Fruit fly (Drosophila melanogaster): ENCODE results near the gene CG1105.

The CG1105 gene

DNA sequence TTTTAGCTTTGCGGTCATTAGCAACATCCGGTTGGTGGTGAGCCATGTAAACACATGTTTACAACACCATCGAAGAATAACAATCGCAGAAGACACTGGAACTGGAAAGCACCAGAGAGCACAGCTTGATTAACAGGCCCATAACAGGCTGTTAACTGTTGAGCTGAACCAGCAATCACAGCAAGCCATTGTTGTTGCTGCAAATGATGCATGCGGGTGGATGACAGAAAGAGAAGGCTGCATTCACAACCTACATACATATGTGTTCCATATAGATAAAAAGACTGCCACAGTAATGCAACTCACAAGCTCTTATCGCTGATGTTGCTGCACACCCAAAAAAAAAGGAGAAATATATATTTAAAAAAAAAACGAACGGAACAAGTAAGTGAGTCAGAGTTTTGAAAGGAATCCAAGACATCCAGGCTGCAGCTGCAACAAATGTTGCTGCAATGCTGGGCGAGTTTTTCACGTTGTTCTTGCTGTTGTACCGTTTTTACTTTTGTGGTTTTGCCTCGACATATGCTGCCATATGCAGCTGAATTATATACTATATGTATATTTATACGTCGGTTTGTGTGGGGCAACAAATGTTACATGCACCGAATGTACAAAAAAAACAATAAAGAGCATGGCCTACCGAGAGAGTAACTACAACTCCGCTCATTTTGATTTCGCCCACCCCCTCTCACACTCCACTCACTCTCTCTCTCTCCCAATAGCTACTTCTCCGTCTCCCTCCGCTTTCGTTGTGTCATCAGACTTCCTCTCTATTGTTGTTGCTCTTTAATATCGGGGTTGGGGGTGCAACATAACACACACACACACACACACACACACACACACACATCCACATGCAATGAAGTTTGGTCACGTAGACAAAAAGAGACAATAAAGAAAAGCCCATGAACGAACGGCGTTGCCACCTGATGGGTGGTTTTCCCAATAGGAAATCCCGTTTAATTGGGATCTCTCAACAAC, 36.2 kb upstream of the CG1105 start (continued):
- TF ChIP-seq bbx (GFP tag; IDR thresholded peaks at IDR 0.05; ENCODE audit: partially characterized antibody) (0 out of 2 replicates have a peak, but pooled peaks have one; percentile 37), abd-A (tag; optimal IDR thresholded peaks at IDR 0.05) (peak; percentile 84), CoRest (tag; optimal IDR thresholded peaks at IDR 0.05) (no peak), CG7987 (GFP tag; optimal IDR thresholded peaks at IDR 0.05) (peak; percentile 46), CG16779 (GFP tag; IDR thresholded peaks at IDR 0.05) (no peak), crol (GFP tag; IDR thresholded peaks at IDR 0.05) (peak; percentile 91), pros (GFP tag; optimal IDR thresholded peaks at IDR 0.05) (peak; percentile 83), pan (optimal IDR thresholded peaks at IDR 0.05) (no peak), pan (GFP tag; optimal IDR thresholded peaks at IDR 0.05 in 1 of 2, IDR thresholded peaks at IDR 0.05 in 1 of 2) (peak in 1 of 2 experiments; percentile 21), CG3838 (GFP tag; optimal IDR thresholded peaks at IDR 0.05) (peak; percentile 1), Lpt (GFP tag; optimal IDR thresholded peaks at IDR 0.05) (peak; percentile 73), CG3281 (GFP tag; optimal IDR thresholded peaks at IDR 0.05) (no peak), scrt (GFP tag; optimal IDR thresholded peaks at IDR 0.05) (peak; percentile 51), sens-2 (GFP tag; IDR thresholded peaks at IDR 0.05) (peak; percentile 60), al (GFP tag; IDR thresholded peaks at IDR 0.05) (no peak), CG2199 (GFP tag; IDR thresholded peaks at IDR 0.05) (peak; percentile 86; the same call in 1 of the 3 replicates)

DNA sequence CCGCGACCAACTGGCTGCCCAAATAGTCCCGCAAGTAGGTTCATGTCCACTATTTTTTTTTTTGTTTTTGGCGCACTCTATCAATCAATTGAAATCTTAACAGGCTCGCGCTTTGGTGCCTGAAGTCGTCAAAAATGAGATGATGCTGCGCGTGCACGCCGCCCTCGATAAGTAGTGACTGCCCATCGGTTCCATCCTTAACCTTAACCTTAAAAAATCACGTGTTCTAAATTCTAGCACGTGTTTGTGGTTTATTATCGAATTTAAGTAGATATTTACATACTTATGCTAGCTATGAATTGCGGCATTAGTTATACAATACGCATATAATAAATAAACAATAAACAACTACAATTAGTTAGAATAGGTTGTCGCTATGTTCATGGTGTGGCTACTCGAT, 27.4 kb upstream of the CG1105 start:
- TF ChIP-seq Opbp (GFP tag; IDR thresholded peaks at IDR 0.05; ENCODE audit: partially characterized antibody), result no peak
- no peak for TF ChIP-seq Hsf (GFP tag; optimal IDR thresholded peaks at IDR 0.05)
- TF ChIP-seq row (GFP tag; IDR thresholded peaks at IDR 0.05), result 0 out of 3 replicates have a peak, but pooled peaks have one; percentile 18
- peak; percentile 84 for TF ChIP-seq bigmax (GFP tag; optimal IDR thresholded peaks at IDR 0.05)
- peak; percentile 74 for TF ChIP-seq dm (GFP tag; optimal IDR thresholded peaks at IDR 0.05)
- peak; percentile 90 for TF ChIP-seq CG3995 (GFP tag; optimal IDR thresholded peaks at IDR 0.05)
- TF ChIP-seq ara (GFP tag; IDR thresholded peaks at IDR 0.05), result 0 out of 2 replicates have a peak, but pooled peaks have one; percentile 38
- TF ChIP-seq zen2 (GFP tag; IDR thresholded peaks at IDR 0.05; ENCODE audit: partially characterized antibody), result 0 out of 3 replicates have a peak, but pooled peaks have one; percentile 33
- peak; percentile 6 for TF ChIP-seq BEAF-32 (GFP tag; optimal IDR thresholded peaks at IDR 0.05)
- TF ChIP-seq Med (GFP tag), result peak; percentile 15

dm6 chr3R:7093592-7093991, 26.7 kb upstream of the CG1105 start:
- no peak for TF ChIP-seq ewg (GFP tag; optimal IDR thresholded peaks at IDR 0.05)
- TF ChIP-seq CG16779 (GFP tag; IDR thresholded peaks at IDR 0.05), result no peak
- no peak for TF ChIP-seq B-H2 (GFP tag; optimal IDR thresholded peaks at IDR 0.05)
- peak; percentile 60 for TF ChIP-seq Dref (GFP tag; IDR thresholded peaks at IDR 0.05)
- TF ChIP-seq CG8924 (tag; optimal IDR thresholded peaks at IDR 0.05), result peak; percentile 1
- peak; percentile 60 for TF ChIP-seq Sry-δ (GFP tag; optimal IDR thresholded peaks at IDR 0.05)
- TF ChIP-seq CG10431 (GFP tag; optimal IDR thresholded peaks at IDR 0.05), result no peak
- TF ChIP-seq Scr (GFP tag; IDR thresholded peaks at IDR 0.05; ENCODE audit: partially characterized antibody), result peak; percentile 45
- no peak for TF ChIP-seq eve (GFP tag; optimal IDR thresholded peaks at IDR 0.05)
- no peak for TF ChIP-seq CG8089 (GFP tag; optimal IDR thresholded peaks at IDR 0.05)
- TF ChIP-seq CG12391 (tag; optimal IDR thresholded peaks at IDR 0.05), result peak; percentile 47
- TF ChIP-seq kah (GFP tag; optimal IDR thresholded peaks at IDR 0.05), result no peak
- peak; percentile 44 for TF ChIP-seq CG2712 (tag; optimal IDR thresholded peaks at IDR 0.05)
- peak; percentile 22 for TF ChIP-seq CG10979 (tag; optimal IDR thresholded peaks at IDR 0.05)
- no peak for TF ChIP-seq corto (GFP tag; optimal IDR thresholded peaks at IDR 0.05)
- TF ChIP-seq CG5180 (GFP tag; optimal IDR thresholded peaks at IDR 0.05), result no peak
- no peak for TF ChIP-seq tup (GFP tag; optimal IDR thresholded peaks at IDR 0.05)
- TF ChIP-seq stwl (tag; optimal IDR thresholded peaks at IDR 0.05), result peak; percentile 50
- no peak for TF ChIP-seq Hey (tag; optimal IDR thresholded peaks at IDR 0.05)
- TF ChIP-seq CG18262 (tag; optimal IDR thresholded peaks at IDR 0.05), result peak; percentile 28
- TF ChIP-seq CG13123 (GFP tag; optimal IDR thresholded peaks at IDR 0.05), result no peak
